Worm (Caenorhabditis elegans): ENCODE data around the gene egg-2.

The egg-2 gene

ce11 chrIII:7068520-7069113, 8.2 kb upstream of the egg-2 start, which contains the start of the genes ubc-18 and R01H2.8:
TSS of gene ubc-18 (minus strand) at chrIII:7068570.
TSS of gene R01H2.8 (plus strand) at chrIII:7069063.
- TF ChIP-seq ceh-82 (tag; optimal IDR thresholded peaks at IDR 0.05) = peak in 1 of 3 experiments; percentile 51
- peak; percentile 75 for TF ChIP-seq skn-1 (tag; optimal IDR thresholded peaks at IDR 0.05)
- TF ChIP-seq sox-4 (tag; optimal IDR thresholded peaks at IDR 0.05) = no peak
- TF ChIP-seq snu-23 (GFP tag; optimal IDR thresholded peaks at IDR 0.05) = peak; percentile 68
- TF ChIP-seq nhr-12 (tag; optimal IDR thresholded peaks at IDR 0.05) = no peak
- TF ChIP-seq rnt-1 (tag; optimal IDR thresholded peaks at IDR 0.05) = peak; percentile 47
- TF ChIP-seq elt-3 (tag; optimal IDR thresholded peaks at IDR 0.05) = peak in 1 of 6 experiments; percentile 33
- peak; percentile 27; the same call in 1 of the 2 replicates for TF ChIP-seq nhr-19 (GFP tag; conservative IDR thresholded peaks at IDR 0.05)
- peak; percentile 51 to 79 for TF ChIP-seq lsy-2 (tag; optimal IDR thresholded peaks at IDR 0.05)
- peak; percentile 11 for TF ChIP-seq lir-3 (tag; optimal IDR thresholded peaks at IDR 0.05; ENCODE audit: poor library complexity)
- peak; percentile 88 for TF ChIP-seq F16B12.6 (tag; optimal IDR thresholded peaks at IDR 0.05)
- TF ChIP-seq nhr-47 (tag; optimal IDR thresholded peaks at IDR 0.05) = peak; percentile 57
- TF ChIP-seq hlh-4 (tag; optimal IDR thresholded peaks at IDR 0.05) = no peak
- peak; percentile 23 for TF ChIP-seq blmp-1 (tag; optimal IDR thresholded peaks at IDR 0.05)
- peak; percentile 93 to 97 for TF ChIP-seq lin-35 (GFP tag; optimal IDR thresholded peaks at IDR 0.05)
- peak; percentile 42 for TF ChIP-seq xbp-1 (tag; optimal IDR thresholded peaks at IDR 0.05)
- TF ChIP-seq Y116A8C.19 (tag; optimal IDR thresholded peaks at IDR 0.05; ENCODE audit: borderline replicate concordance) = no peak
- no peak for TF ChIP-seq C34B4.2 (tag; optimal IDR thresholded peaks at IDR 0.05)
- TF ChIP-seq nhr-71 (tag; optimal IDR thresholded peaks at IDR 0.05) = peak; percentile 61
- no peak for TF ChIP-seq isw-1 (GFP tag; IDR thresholded peaks at IDR 0.05)
- TF ChIP-seq unc-98 (GFP tag; IDR thresholded peaks at IDR 0.05) = no peak
- peak; percentile 34 for TF ChIP-seq fkh-8 (tag; optimal IDR thresholded peaks at IDR 0.05)
- TF ChIP-seq ztf-4 (tag; optimal IDR thresholded peaks at IDR 0.05) = no peak
- peak; percentile 41 for TF ChIP-seq nhr-20 (tag; optimal IDR thresholded peaks at IDR 0.05)
- TF ChIP-seq dpl-1 (GFP tag; optimal IDR thresholded peaks at IDR 0.05) = peak; percentile 89 to 95 (median 94)
- peak; percentile 2 for TF ChIP-seq aly-2 (tag; optimal IDR thresholded peaks at IDR 0.05)
- peak; percentile 46 for TF ChIP-seq C16A3.4 (tag; optimal IDR thresholded peaks at IDR 0.05)
- no peak for TF ChIP-seq hpl-2 (GFP tag; optimal IDR thresholded peaks at IDR 0.05)
- peak; percentile 32 for TF ChIP-seq swsn-7 (tag; optimal IDR thresholded peaks at IDR 0.05)
- TF ChIP-seq mep-1 (tag; optimal IDR thresholded peaks at IDR 0.05) = peak; percentile 62
- peak; percentile 90 to 94 for TF ChIP-seq efl-1 (optimal IDR thresholded peaks at IDR 0.05)
- peak; percentile 93 to 99 for TF ChIP-seq efl-1 (GFP tag; optimal IDR thresholded peaks at IDR 0.05 in 1 of 2)
- peak; percentile 57 for TF ChIP-seq nhr-85 (tag)
- TF ChIP-seq pax-3 (tag; optimal IDR thresholded peaks at IDR 0.05) = no peak
- TF ChIP-seq nhr-84 (tag; optimal IDR thresholded peaks at IDR 0.05) = no peak
- peak; percentile 45 for TF ChIP-seq unc-130 (tag; optimal IDR thresholded peaks at IDR 0.05)
- no peak for TF ChIP-seq nhr-11 (tag; optimal IDR thresholded peaks at IDR 0.05)
- TF ChIP-seq mdl-1 (tag; optimal IDR thresholded peaks at IDR 0.05) = peak in 1 of 2 experiments; percentile 38

- TF ChIP-seq ceh-82 (tag; optimal IDR thresholded peaks at IDR 0.05) = no peak
- TF ChIP-seq tbx-2 (tag; optimal IDR thresholded peaks at IDR 0.05) = no peak
- TF ChIP-seq egl-13 (tag; optimal IDR thresholded peaks at IDR 0.05) = no peak
- TF ChIP-seq hpl-2 (GFP tag; optimal IDR thresholded peaks at IDR 0.05) = no peak
- no peak for TF ChIP-seq nhr-19 (GFP tag; conservative IDR thresholded peaks at IDR 0.05)
- no peak for TF ChIP-seq alr-1 (tag; optimal IDR thresholded peaks at IDR 0.05; ENCODE audit: borderline replicate concordance)
- no peak for TF ChIP-seq aha-1 (tag; optimal IDR thresholded peaks at IDR 0.05)
- no peak for TF ChIP-seq sup-37 (GFP tag; optimal IDR thresholded peaks at IDR 0.05)
- no peak for TF ChIP-seq zip-4 (GFP tag; optimal IDR thresholded peaks at IDR 0.05)
- peak in 1 of 3 experiments; percentile 3 for TF ChIP-seq dpl-1 (GFP tag; optimal IDR thresholded peaks at IDR 0.05)
- TF ChIP-seq ets-5 (GFP tag; IDR thresholded peaks at IDR 0.05) = no peak
- TF ChIP-seq efl-3 (GFP tag; optimal IDR thresholded peaks at IDR 0.05) = no peak
- TF ChIP-seq aly-2 (tag; optimal IDR thresholded peaks at IDR 0.05) = no peak
- TF ChIP-seq blmp-1 (tag; optimal IDR thresholded peaks at IDR 0.05) = no peak
- TF ChIP-seq nhr-85 (tag) = no peak
- TF ChIP-seq efl-1 (optimal IDR thresholded peaks at IDR 0.05) = no peak
- peak in 1 of 2 experiments; percentile 93 for TF ChIP-seq efl-1 (GFP tag; optimal IDR thresholded peaks at IDR 0.05 in 1 of 2)
- TF ChIP-seq unc-86 (tag; optimal IDR thresholded peaks at IDR 0.05) = no peak
- TF ChIP-seq C34B4.2 (tag; optimal IDR thresholded peaks at IDR 0.05) = no peak
- no peak for TF ChIP-seq lin-15B (tag; optimal IDR thresholded peaks at IDR 0.05)
- TF ChIP-seq nhr-84 (tag; optimal IDR thresholded peaks at IDR 0.05) = no peak
- TF ChIP-seq lir-3 (tag; optimal IDR thresholded peaks at IDR 0.05; ENCODE audit: poor library complexity) = no peak
- no peak for TF ChIP-seq nhr-76 (tag; optimal IDR thresholded peaks at IDR 0.05)
- TF ChIP-seq isw-1 (GFP tag; IDR thresholded peaks at IDR 0.05) = no peak
- no peak for TF ChIP-seq mef-2 (tag; optimal IDR thresholded peaks at IDR 0.05)
- peak in 1 of 2 experiments; percentile 13 for TF ChIP-seq lin-35 (GFP tag; optimal IDR thresholded peaks at IDR 0.05)
- TF ChIP-seq rnt-1 (tag; optimal IDR thresholded peaks at IDR 0.05) = no peak
Measured at ce11 chrIII:7067385-7067896, 7.1 kb upstream of the egg-2 start, which contains the start of gene ger-1. TSS of gene ger-1 (minus strand) at chrIII:7067477.

Measured in whole organism, L1 larva.